Worm (Caenorhabditis elegans): ENCODE measurements around the gene sfxn-1.5.

Gene sfxn-1.5

DNA sequence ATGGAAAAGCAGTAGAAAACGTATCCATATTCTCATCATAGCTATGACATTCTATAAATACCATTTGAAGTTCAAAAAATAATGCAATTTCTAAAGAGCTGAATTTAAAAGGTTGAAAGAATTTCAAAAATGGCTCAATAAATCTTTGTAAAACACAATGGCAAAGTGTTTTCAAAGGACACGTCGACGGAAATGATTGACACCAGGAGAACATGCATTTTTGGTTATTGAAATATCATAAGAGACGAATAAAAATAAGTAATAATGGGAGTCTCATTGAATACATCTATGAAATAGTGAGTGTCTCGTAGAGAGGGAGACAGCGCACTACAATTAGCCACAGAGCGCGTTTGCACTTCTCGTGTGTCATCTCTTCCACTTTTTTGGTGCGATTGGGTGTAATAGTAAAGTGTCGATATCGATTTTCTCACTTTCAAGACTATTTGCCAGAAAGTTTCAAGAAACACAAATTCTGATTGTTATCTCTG is 4.9 kb downstream of the sfxn-1.5 start, which contains the start of gene T04F8.2:
Gene T04F8.2 (minus strand): TSS at position 51 of the 488 bp plus-strand sequence.
- TF ChIP-seq nfya-1 (tag; optimal IDR thresholded peaks at IDR 0.05): peak; percentile 53
- peak; percentile 32 for TF ChIP-seq sdc-2 (tag; optimal IDR thresholded peaks at IDR 0.05)
- TF ChIP-seq hlh-30 (tag; optimal IDR thresholded peaks at IDR 0.05; ENCODE audit: insufficient read depth): peak; percentile 14
- peak; percentile 5 for TF ChIP-seq tbx-2 (tag; optimal IDR thresholded peaks at IDR 0.05)
- TF ChIP-seq ceh-48 (tag; optimal IDR thresholded peaks at IDR 0.05): peak; percentile 32
- TF ChIP-seq syd-9 (tag; optimal IDR thresholded peaks at IDR 0.05): no peak
- TF ChIP-seq ceh-14 (tag; optimal IDR thresholded peaks at IDR 0.05): no peak
- TF ChIP-seq ceh-19 (GFP tag; optimal IDR thresholded peaks at IDR 0.05): no peak
- TF ChIP-seq elt-4 (tag; optimal IDR thresholded peaks at IDR 0.05): no peak
- TF ChIP-seq eyg-1 (tag; optimal IDR thresholded peaks at IDR 0.05): no peak
- TF ChIP-seq unc-42 (tag; optimal IDR thresholded peaks at IDR 0.05): peak; percentile 17
- TF ChIP-seq pax-1 (tag; optimal IDR thresholded peaks at IDR 0.05): no peak
- peak; percentile 57 for TF ChIP-seq ceh-31 (tag; optimal IDR thresholded peaks at IDR 0.05)
- no peak for TF ChIP-seq dmd-4 (tag; optimal IDR thresholded peaks at IDR 0.05; ENCODE audit: borderline replicate concordance)
- no peak for TF ChIP-seq che-1 (tag; optimal IDR thresholded peaks at IDR 0.05)
- TF ChIP-seq unc-55 (GFP tag; optimal IDR thresholded peaks at IDR 0.05): peak; percentile 33

DNA sequence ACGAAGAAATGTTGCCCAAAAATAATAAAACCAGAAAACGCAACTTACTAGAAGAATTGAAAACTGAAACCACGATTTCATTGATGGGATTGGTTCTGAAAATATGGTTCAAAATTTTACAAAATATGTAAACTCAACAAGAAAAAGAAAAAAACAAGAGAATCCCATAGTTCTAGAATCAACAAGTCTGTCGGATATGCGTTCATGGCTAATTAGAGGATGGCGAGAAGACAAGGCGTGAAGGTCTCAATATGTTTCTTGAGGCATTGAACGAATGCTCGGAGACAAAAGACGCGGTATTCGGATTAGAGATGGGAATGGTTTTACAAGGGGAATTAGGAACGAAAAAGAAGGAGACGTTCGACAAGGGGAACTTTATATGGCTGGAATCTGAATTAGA is 10.7 kb downstream of the sfxn-1.5 start, which contains the start of gene cutl-11:
Gene cutl-11 (minus strand): TSS at position 101 of the 400 bp plus-strand sequence.
- no peak for TF ChIP-seq elt-4 (tag; optimal IDR thresholded peaks at IDR 0.05)
- TF ChIP-seq tbx-2 (tag; optimal IDR thresholded peaks at IDR 0.05): no peak
- no peak for TF ChIP-seq nfya-1 (tag; optimal IDR thresholded peaks at IDR 0.05)
- TF ChIP-seq pag-3 (tag; optimal IDR thresholded peaks at IDR 0.05; ENCODE audit: borderline replicate concordance): no peak

DNA sequence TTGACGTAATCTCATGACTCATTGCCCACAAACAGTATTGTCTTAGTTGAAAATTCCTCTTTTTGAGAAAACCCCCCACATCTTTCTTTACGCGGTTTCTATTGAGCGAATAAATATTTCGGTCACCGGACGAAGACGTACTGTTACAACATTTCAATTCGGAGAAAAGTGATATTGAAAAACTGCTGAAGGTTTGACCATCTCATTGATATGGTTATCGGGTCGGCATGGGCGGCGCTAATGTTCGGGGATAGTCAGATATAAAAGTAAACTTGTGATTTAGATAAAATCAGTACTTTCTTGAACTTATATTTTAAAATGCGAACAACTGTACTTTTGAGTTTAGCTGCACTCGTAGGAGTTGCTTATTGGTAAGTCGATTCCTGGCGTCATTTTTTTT is 14.3 kb downstream of the sfxn-1.5 start, which contains the start of gene T04F8.8:
Gene T04F8.8 (plus strand): TSS at position 301 of the 400 bp plus-strand sequence.
- no peak for TF ChIP-seq npax-4 (tag; optimal IDR thresholded peaks at IDR 0.05)
- TF ChIP-seq T23F11.4 (GFP tag; optimal IDR thresholded peaks at IDR 0.05): no peak
- no peak for TF ChIP-seq nhr-232 (tag; optimal IDR thresholded peaks at IDR 0.05)
- no peak for TF ChIP-seq che-1 (tag; optimal IDR thresholded peaks at IDR 0.05)

- TF ChIP-seq nfya-1 (tag; optimal IDR thresholded peaks at IDR 0.05): no peak
- no peak for TF ChIP-seq pat-9 (tag; optimal IDR thresholded peaks at IDR 0.05)
- no peak for TF ChIP-seq ceh-24 (tag; optimal IDR thresholded peaks at IDR 0.05)
- TF ChIP-seq elt-2 (tag; optimal IDR thresholded peaks at IDR 0.05): peak; percentile 24
Observed at ce11 chrX:11645517-11645916, 15.9 kb downstream of the sfxn-1.5 start.

DNA sequence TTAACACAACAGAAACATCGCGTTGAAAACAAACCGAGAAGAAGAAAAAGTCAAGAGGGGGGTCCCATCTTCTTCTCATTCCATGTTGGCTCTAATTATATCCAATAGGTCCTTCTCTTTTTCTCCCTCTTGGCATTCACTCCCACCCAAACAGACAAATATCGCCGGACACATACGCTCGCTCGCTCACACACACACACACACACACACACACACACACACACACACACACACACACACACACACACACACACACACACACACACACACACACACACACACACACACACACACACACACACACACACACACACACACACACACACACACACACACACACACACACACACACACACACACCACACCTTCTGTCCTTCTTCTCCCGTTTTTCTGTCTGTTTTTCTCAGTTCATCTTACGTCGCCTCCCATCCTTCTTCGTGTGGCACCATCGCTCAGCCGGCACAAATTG is 17.7 kb downstream of the sfxn-1.5 start, which contains the start of gene sto-4:
Gene sto-4 (plus strand): TSS at position 360 of the 469 bp plus-strand sequence.
- TF ChIP-seq che-1 (tag; optimal IDR thresholded peaks at IDR 0.05) (peak; percentile 69), ceh-19 (GFP tag; optimal IDR thresholded peaks at IDR 0.05) (peak; percentile 87), unc-42 (tag; optimal IDR thresholded peaks at IDR 0.05) (peak; percentile 77), ceh-14 (tag; optimal IDR thresholded peaks at IDR 0.05) (peak; percentile 58), C38D4.7 (GFP tag; optimal IDR thresholded peaks at IDR 0.05) (peak; percentile 71), K02D7.2 (tag; optimal IDR thresholded peaks at IDR 0.05) (peak; percentile 66), gmeb-2 (tag; optimal IDR thresholded peaks at IDR 0.05) (peak; percentile 76), sdc-2 (tag; optimal IDR thresholded peaks at IDR 0.05) (peak; percentile 32), pat-9 (tag; optimal IDR thresholded peaks at IDR 0.05) (peak; percentile 78), elt-2 (tag; optimal IDR thresholded peaks at IDR 0.05) (peak; percentile 48), ztf-16 (tag; optimal IDR thresholded peaks at IDR 0.05) (peak; percentile 34), ceh-31 (tag; optimal IDR thresholded peaks at IDR 0.05) (peak; percentile 68), tbx-2 (tag; optimal IDR thresholded peaks at IDR 0.05) (peak; percentile 72), ceh-6 (GFP tag; optimal IDR thresholded peaks at IDR 0.05) (peak; percentile 77), hlh-13 (GFP tag; optimal IDR thresholded peaks at IDR 0.05) (peak; percentile 70), Y22D7AL.16 (tag; optimal IDR thresholded peaks at IDR 0.05) (peak; percentile 61), rnt-1 (tag; optimal IDR thresholded peaks at IDR 0.05) (peak; percentile 0), T23F11.4 (GFP tag; optimal IDR thresholded peaks at IDR 0.05) (peak; percentile 67), ceh-18 (tag; optimal IDR thresholded peaks at IDR 0.05) (peak; percentile 67), sox-4 (tag; optimal IDR thresholded peaks at IDR 0.05) (peak; percentile 53), hlh-8 (tag; optimal IDR thresholded peaks at IDR 0.05) (peak; percentile 8), pha-2 (tag; optimal IDR thresholded peaks at IDR 0.05) (peak; percentile 67), lin-11 (tag; optimal IDR thresholded peaks at IDR 0.05) (peak; percentile 55)
